Fruit fly (Drosophila melanogaster) Kc167 (cell line): Measurements from ENCODE around the gene CG1236.

ENCODE experiments used
- Sin3A ChIP-seq: fragments of >200 bp; optimal IDR thresholded peaks from 2 replicates; lab custom pipeline; 2018; ENCODE audit warnings: missing external identifiers
- h ChIP-seq: fragments of >200 bp; optimal IDR thresholded peaks from 3 replicates; lab custom pipeline; 2018; ENCODE audit warnings: missing external identifiers
- insv ChIP-seq: fragments of >200 bp; optimal IDR thresholded peaks from 3 replicates; lab custom pipeline; 2018; ENCODE audit warnings: missing external identifiers
- psq ChIP-seq: fragments of >200 bp; optimal IDR thresholded peaks from 2 replicates; lab custom pipeline; 2017; ENCODE audit warnings: missing external identifiers
- ttk ChIP-seq: sonication (Bioruptor generic); optimal IDR thresholded peaks from 2 replicates; lab custom pipeline; 2017; ENCODE audit warnings: missing external identifiers

- no peak for TF ChIP-seq h (lab: Kevin White, UChicago)
- TF ChIP-seq psq (lab: Kevin White, UChicago), result no peak
- TF ChIP-seq ttk, result no peak
- TF ChIP-seq Sin3A (lab: Kevin White, UChicago), result no peak
- TF ChIP-seq insv, result no peak
Observed at dm6 chr3R:5771614-5772202, 35.2 kb downstream of the CG1236 start.
